Fruit fly (Drosophila melanogaster): ENCODE data around the gene Tango6.

The Tango6 gene

DNA sequence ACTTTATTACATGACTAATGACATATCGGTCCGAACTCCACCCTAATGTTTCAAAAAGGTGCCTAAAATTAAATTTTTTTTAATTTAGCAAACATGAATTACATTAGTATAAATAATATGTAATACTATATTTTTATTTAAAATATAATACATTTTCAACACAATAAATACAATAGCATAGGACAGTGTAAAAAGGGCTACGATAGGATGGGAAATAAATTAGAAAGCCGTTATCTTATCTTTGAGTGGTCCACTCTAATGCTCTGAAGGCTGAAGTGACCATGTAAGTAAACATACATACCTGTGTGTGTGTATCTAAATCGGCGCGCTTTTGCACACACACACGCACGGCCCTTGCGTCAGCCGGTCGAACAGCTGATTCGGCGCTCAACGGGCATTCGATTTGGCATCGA, 34.1 kb downstream of the Tango6 start, which contains the start of gene CG31793 (continued):
- TF ChIP-seq CG11456 (GFP tag; IDR thresholded peaks at IDR 0.05) = peak; percentile 53; the same call in 1 of the 3 replicates
- no peak for TF ChIP-seq ATbp (GFP tag; optimal IDR thresholded peaks at IDR 0.05)
- TF ChIP-seq Neu2 (GFP tag; optimal IDR thresholded peaks at IDR 0.05; ENCODE audit: borderline replicate concordance) = no peak
- no peak for TF ChIP-seq eve (GFP tag; optimal IDR thresholded peaks at IDR 0.05)
- no peak for TF ChIP-seq slp2 (GFP tag; optimal IDR thresholded peaks at IDR 0.05)
- TF ChIP-seq tin (GFP tag; optimal IDR thresholded peaks at IDR 0.05) = peak; percentile 2
- peak; percentile 40 for TF ChIP-seq CG10267 (tag; optimal IDR thresholded peaks at IDR 0.05)
- TF ChIP-seq CG12942 (GFP tag; optimal IDR thresholded peaks at IDR 0.05) = no peak
- no peak for TF ChIP-seq nom (GFP tag; optimal IDR thresholded peaks at IDR 0.05)
- no peak for TF ChIP-seq pita (GFP tag; optimal IDR thresholded peaks at IDR 0.05)
- no peak for TF ChIP-seq tll (GFP tag; optimal IDR thresholded peaks at IDR 0.05)
- TF ChIP-seq CG8924 (tag; optimal IDR thresholded peaks at IDR 0.05) = peak; percentile 67
- peak; percentile 32 for TF ChIP-seq CG12155 (GFP tag; optimal IDR thresholded peaks at IDR 0.05)
- no peak for TF ChIP-seq CG14965 (GFP tag; optimal IDR thresholded peaks at IDR 0.05; ENCODE audit: borderline replicate concordance)
- TF ChIP-seq vvl (GFP tag; IDR thresholded peaks at IDR 0.05) = peak; percentile 49
- TF ChIP-seq CG14860 (GFP tag; IDR thresholded peaks at IDR 0.05; ENCODE audit: partially characterized antibody) = no peak
- TF ChIP-seq CG9215 (GFP tag; IDR thresholded peaks at IDR 0.05) = no peak
- no peak for TF ChIP-seq ssp (GFP tag; IDR thresholded peaks at IDR 0.05)
- TF ChIP-seq CG32767 (GFP tag; IDR thresholded peaks at IDR 0.05) = peak; percentile 57
- no peak for TF ChIP-seq Atf3 (GFP tag; optimal IDR thresholded peaks at IDR 0.05)
- no peak for TF ChIP-seq dimm (GFP tag; IDR thresholded peaks at IDR 0.05)
- no peak for TF ChIP-seq CG15601 (tag; optimal IDR thresholded peaks at IDR 0.05)
- no peak for TF ChIP-seq CG17802 (tag; optimal IDR thresholded peaks at IDR 0.05)
- peak; percentile 72 for TF ChIP-seq cg (GFP tag; optimal IDR thresholded peaks at IDR 0.05)
- no peak for TF ChIP-seq pfk (GFP tag; optimal IDR thresholded peaks at IDR 0.05)
- TF ChIP-seq MESR4 (GFP tag; optimal IDR thresholded peaks at IDR 0.05) = no peak
- no peak for TF ChIP-seq CG2129 (GFP tag; IDR thresholded peaks at IDR 0.05; ENCODE audit: partially characterized antibody)
- no peak for TF ChIP-seq CG10274 (GFP tag; optimal IDR thresholded peaks at IDR 0.05)
- no peak for TF ChIP-seq ato (GFP tag; IDR thresholded peaks at IDR 0.05; ENCODE audit: partially characterized antibody)
- peak; percentile 4 for TF ChIP-seq CG30020 (tag; optimal IDR thresholded peaks at IDR 0.05)
- peak; percentile 32 for TF ChIP-seq CG18619 (GFP tag; optimal IDR thresholded peaks at IDR 0.05)
- TF ChIP-seq gcm (GFP tag; optimal IDR thresholded peaks at IDR 0.05) = peak; percentile 40
- no peak for TF ChIP-seq Rx (GFP tag; IDR thresholded peaks at IDR 0.05)
- TF ChIP-seq fd64A (GFP tag; optimal IDR thresholded peaks at IDR 0.05) = no peak
- no peak for TF ChIP-seq otp (GFP tag; IDR thresholded peaks at IDR 0.05)
- peak; percentile 64 for TF ChIP-seq Atf6 (GFP tag; IDR thresholded peaks at IDR 0.05)
- no peak for TF ChIP-seq CG1024 (GFP tag; IDR thresholded peaks at IDR 0.05)
- TF ChIP-seq C15 (GFP tag; IDR thresholded peaks at IDR 0.05) = no peak
- TF ChIP-seq HmgD (GFP tag; optimal IDR thresholded peaks at IDR 0.05) = no peak
- peak; percentile 25; the same call in 1 of the 2 replicates for TF ChIP-seq HLH3B (GFP tag; IDR thresholded peaks at IDR 0.05)
- TF ChIP-seq sim (GFP tag; IDR thresholded peaks at IDR 0.05) = no peak
- TF ChIP-seq cato (GFP tag; optimal IDR thresholded peaks at IDR 0.05; ENCODE audit: borderline replicate concordance) = no peak
- no peak for TF ChIP-seq Xbp1 (GFP tag; optimal IDR thresholded peaks at IDR 0.05)
- no peak for TF ChIP-seq wor (GFP tag; IDR thresholded peaks at IDR 0.05)
- TF ChIP-seq BtbVII (GFP tag; optimal IDR thresholded peaks at IDR 0.05) = peak; percentile 65
- TF ChIP-seq run (tag; optimal IDR thresholded peaks at IDR 0.05) = no peak
- TF ChIP-seq CG13424 (tag; optimal IDR thresholded peaks at IDR 0.05) = peak; percentile 60
- peak; percentile 30 for TF ChIP-seq CG10654 (GFP tag; optimal IDR thresholded peaks at IDR 0.05)
- TF ChIP-seq Bdp1 (GFP tag; optimal IDR thresholded peaks at IDR 0.05) = no peak
- no peak for TF ChIP-seq CG5245 (GFP tag; optimal IDR thresholded peaks at IDR 0.05)
- TF ChIP-seq CG11085 (GFP tag; IDR thresholded peaks at IDR 0.05) = peak; percentile 27; the same call in 1 of the 2 replicates
